Fruit fly (Drosophila melanogaster): Measurements from ENCODE around the gene Nufip.

The Nufip gene

DNA sequence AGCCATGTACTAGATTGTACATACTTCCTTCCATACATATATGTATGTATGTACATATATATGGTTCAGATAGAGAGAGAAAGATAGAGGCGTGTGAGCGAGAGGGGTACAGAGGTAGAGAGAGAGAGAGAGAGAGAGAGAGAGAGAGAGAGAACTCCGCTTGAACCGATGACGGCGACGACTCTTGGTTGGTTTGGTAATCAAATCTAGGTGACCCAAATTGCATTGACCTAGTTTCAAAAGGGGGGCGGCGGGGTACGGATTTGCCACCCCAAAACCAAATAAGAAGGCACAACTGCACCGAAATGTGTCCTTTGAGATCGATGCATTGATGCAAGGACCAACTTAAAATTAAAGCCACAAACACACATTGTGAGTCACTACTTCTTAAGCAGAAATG is 39.7 kb upstream of the Nufip start (continued):
- TF ChIP-seq slbo (GFP tag; IDR thresholded peaks at IDR 0.05) (no peak), cg (GFP tag; optimal IDR thresholded peaks at IDR 0.05) (peak; percentile 11), kay (GFP tag; optimal IDR thresholded peaks at IDR 0.05) (no peak), CG34422 (GFP tag; IDR thresholded peaks at IDR 0.05) (peak; percentile 41; the same call in 1 of the 3 replicates), CG12071 (GFP tag; optimal IDR thresholded peaks at IDR 0.05) (peak; percentile 20), CG12769 (tag; optimal IDR thresholded peaks at IDR 0.05) (peak; percentile 16), CG17568 (GFP tag; optimal IDR thresholded peaks at IDR 0.05) (no peak), Lim3 (GFP tag; IDR thresholded peaks at IDR 0.05) (no peak), nmo (GFP tag; optimal IDR thresholded peaks at IDR 0.05) (no peak), maf-S (GFP tag; optimal IDR thresholded peaks at IDR 0.05) (no peak), row (GFP tag; IDR thresholded peaks at IDR 0.05) (0 out of 3 replicates have a peak, but pooled peaks have one; percentile 21), CG1832 (GFP tag; optimal IDR thresholded peaks at IDR 0.05) (peak; percentile 67), Antp (GFP tag; optimal IDR thresholded peaks at IDR 0.05) (no peak), mam (GFP tag; optimal IDR thresholded peaks at IDR 0.05) (no peak), HLH4C (GFP tag; IDR thresholded peaks at IDR 0.05; ENCODE audit: partially characterized antibody) (no peak), ci (GFP tag; IDR thresholded peaks at IDR 0.05) (0 out of 3 replicates have a peak, but pooled peaks have one; percentile 51), sens (GFP tag) (peak; percentile 18), CG18764 (GFP tag; optimal IDR thresholded peaks at IDR 0.05) (no peak), Pdp1 (GFP tag; optimal IDR thresholded peaks at IDR 0.05) (peak in 1 of 2 experiments; percentile 67), Bteb2 (GFP tag; optimal IDR thresholded peaks at IDR 0.05) (no peak), CG11696 (GFP tag; IDR thresholded peaks at IDR 0.05) (no peak), dmrt99B (tag; optimal IDR thresholded peaks at IDR 0.05) (no peak), pros (GFP tag; optimal IDR thresholded peaks at IDR 0.05) (no peak), CG10321 (GFP tag; IDR thresholded peaks at IDR 0.05) (peak; percentile 66; the same call in 1 of the 2 replicates), Hmx (GFP tag; optimal IDR thresholded peaks at IDR 0.05) (no peak), Deaf1 (tag; optimal IDR thresholded peaks at IDR 0.05) (peak; percentile 78), CG4854 (GFP tag; optimal IDR thresholded peaks at IDR 0.05) (no peak), gsb-n (tag; optimal IDR thresholded peaks at IDR 0.05) (no peak), Asciz (GFP tag; optimal IDR thresholded peaks at IDR 0.05) (no peak), h (optimal IDR thresholded peaks at IDR 0.05) (no peak), mld (GFP tag; IDR thresholded peaks at IDR 0.05; ENCODE audit: partially characterized antibody) (0 out of 3 replicates have a peak, but pooled peaks have one; percentile 43), crol (GFP tag; IDR thresholded peaks at IDR 0.05) (peak; percentile 63), Gug (GFP tag; IDR thresholded peaks at IDR 0.05) (no peak), CG30431 (GFP tag; optimal IDR thresholded peaks at IDR 0.05) (no peak), CG7963 (GFP tag; IDR thresholded peaks at IDR 0.05; ENCODE audit: partially characterized antibody) (no peak), CG12299 (tag; optimal IDR thresholded peaks at IDR 0.05) (no peak), CG32767 (GFP tag; IDR thresholded peaks at IDR 0.05) (no peak), CG10267 (tag; optimal IDR thresholded peaks at IDR 0.05) (no peak), z (GFP tag; IDR thresholded peaks at IDR 0.05) (0 out of 3 replicates have a peak, but pooled peaks have one; percentile 34), Dref (GFP tag; IDR thresholded peaks at IDR 0.05) (no peak), tx (GFP tag; optimal IDR thresholded peaks at IDR 0.05) (no peak), Hr3 (GFP tag; optimal IDR thresholded peaks at IDR 0.05) (peak; percentile 78), Trl (optimal IDR thresholded peaks at IDR 0.05) (peak; percentile 55 to 74), Trl (GFP tag; optimal IDR thresholded peaks at IDR 0.05) (no peak), CG1602 (GFP tag; optimal IDR thresholded peaks at IDR 0.05) (no peak), grn (GFP tag; optimal IDR thresholded peaks at IDR 0.05) (no peak)

All from whole organism, embryonic.